Fruit fly (Drosophila melanogaster) whole organism, embryonic: ENCODE measurements around the gene Alh.
A peak's percentile ranks its signal among the peaks of the same experiment; 100 is the strongest.

Experiments
- Abd-B ChIP-seq: fragments of 200-800 bp; sonication (Bioruptor generic); optimal IDR thresholded peaks from 2 replicates; lab custom pipeline; 2018; ENCODE audit warnings: missing biosample characterization, mild to moderate bottlenecking, missing genetic modification characterization, moderate library complexity
- B-H2 ChIP-seq: fragments of 200-800 bp; sonication (Bioruptor generic); optimal IDR thresholded peaks from 2 replicates; lab custom pipeline; 2018; ENCODE audit warnings: missing biosample characterization, mild to moderate bottlenecking, missing genetic modification characterization
- C15 ChIP-seq: fragments of 200-800 bp; sonication (Bioruptor generic); IDR thresholded peaks from 3 replicates; pipeline ENCODE4 v1.3.6; 2022; ENCODE audit warnings: missing biosample characterization, missing genetic modification characterization
- CG11696 ChIP-seq: fragments of 200-800 bp; sonication (Bioruptor generic); IDR thresholded peaks from 2 replicates; pipeline ENCODE4 v1.3.6; 2022; ENCODE audit warnings: missing biosample characterization, missing genetic modification characterization
- CG12071 ChIP-seq: fragments of 200-800 bp; sonication (Bioruptor generic); optimal IDR thresholded peaks from 3 replicates; lab custom pipeline; 2018; ENCODE audit warnings: missing biosample characterization, mild to moderate bottlenecking, missing genetic modification characterization
- CG12769 ChIP-seq: fragments of 200-800 bp; sonication (Bioruptor generic); optimal IDR thresholded peaks from 2 replicates; lab custom pipeline; 2019; ENCODE audit warnings: missing biosample characterization, mild to moderate bottlenecking, missing genetic modification characterization, moderate library complexity
- CG13624 ChIP-seq: fragments of 200-800 bp; sonication (Bioruptor generic); optimal IDR thresholded peaks from 2 replicates; lab custom pipeline; 2016; ENCODE audit warnings: missing biosample characterization, missing genetic modification characterization
- CG13894 ChIP-seq: fragments of 200-800 bp; sonication (Bioruptor generic); optimal IDR thresholded peaks from 3 replicates; lab custom pipeline; 2018; ENCODE audit warnings: missing biosample characterization, mild to moderate bottlenecking, missing genetic modification characterization, moderate library complexity
- CG14667 ChIP-seq: fragments of 200-800 bp; sonication (Bioruptor generic); IDR thresholded peaks from 2 replicates; pipeline ENCODE4 v1.3.6; 2022; ENCODE audit warnings: missing biosample characterization, missing genetic modification characterization
- CG15011 ChIP-seq: fragments of 200-800 bp; sonication (Bioruptor generic); optimal IDR thresholded peaks from 3 replicates; lab custom pipeline; 2018; ENCODE audit warnings: missing biosample characterization, mild to moderate bottlenecking, missing genetic modification characterization
- CG1529 ChIP-seq: fragments of 200-800 bp; sonication (Bioruptor generic); optimal IDR thresholded peaks from 3 replicates; lab custom pipeline; 2018; ENCODE audit warnings: missing biosample characterization, missing genetic modification characterization
- CG16815 ChIP-seq: fragments of 200-800 bp; sonication (Bioruptor generic); optimal IDR thresholded peaks from 3 replicates; lab custom pipeline; 2017; ENCODE audit warnings: missing biosample characterization, mild to moderate bottlenecking, missing genetic modification characterization
- CG17359 ChIP-seq: fragments of 200-800 bp; sonication (Bioruptor generic); optimal IDR thresholded peaks from 3 replicates; lab custom pipeline; 2018; ENCODE audit warnings: missing biosample characterization, mild to moderate bottlenecking, missing genetic modification characterization, moderate library complexity
- CG2202 ChIP-seq: fragments of 200-800 bp; sonication (Bioruptor generic); optimal IDR thresholded peaks from 2 replicates; lab custom pipeline; 2018; ENCODE audit warnings: missing biosample characterization, mild to moderate bottlenecking, missing genetic modification characterization
- CG3407 ChIP-seq: fragments of 200-800 bp; sonication (Bioruptor generic); optimal IDR thresholded peaks from 2 replicates; lab custom pipeline; 2018; ENCODE audit warnings: missing biosample characterization, mild to moderate bottlenecking, missing genetic modification characterization
- CG34376 ChIP-seq: fragments of 200-800 bp; sonication (Bioruptor generic); optimal IDR thresholded peaks from 2 replicates; lab custom pipeline; 2018; ENCODE audit warnings: missing biosample characterization, mild to moderate bottlenecking, missing genetic modification characterization
- CG34422 ChIP-seq: fragments of 200-800 bp; sonication (Bioruptor generic); IDR thresholded peaks from 3 replicates; pipeline ENCODE4 v1.3.6; 2022; ENCODE audit warnings: missing biosample characterization, missing genetic modification characterization
- CG3847 ChIP-seq: fragments of 200-800 bp; sonication (Bioruptor generic); IDR thresholded peaks from 2 replicates; pipeline ENCODE4 v1.3.6; 2022; ENCODE audit warnings: missing biosample characterization, missing genetic modification characterization
- CG6683 ChIP-seq: fragments of 200-800 bp; sonication (Bioruptor generic); optimal IDR thresholded peaks from 2 replicates; lab custom pipeline; 2017; ENCODE audit warnings: missing biosample characterization, mild to moderate bottlenecking, missing genetic modification characterization, missing genetic modification reagents
- CG9609 ChIP-seq: fragments of 200-800 bp; sonication (Bioruptor generic); optimal IDR thresholded peaks from 3 replicates; lab custom pipeline; 2016; ENCODE audit warnings: missing biosample characterization, missing genetic modification characterization
- Dbx ChIP-seq: fragments of 200-800 bp; sonication (Bioruptor generic); IDR thresholded peaks from 3 replicates; pipeline ENCODE4 v1.3.6; 2022; ENCODE audit warnings: missing biosample characterization, missing genetic modification characterization
- Dll ChIP-seq: fragments of 200-800 bp; sonication (Bioruptor generic); IDR thresholded peaks from 4 replicates; pipeline ENCODE4 v1.3.6; 2022; ENCODE audit warnings: missing biosample characterization, missing genetic modification characterization; ENCODE audit not compliant: partially characterized antibody
- HLH4C ChIP-seq: fragments of 200-800 bp; sonication (Bioruptor generic); IDR thresholded peaks from 3 replicates; pipeline ENCODE4 v1.3.6; 2022; ENCODE audit warnings: missing biosample characterization, missing genetic modification characterization; ENCODE audit not compliant: partially characterized antibody
- Hr3 ChIP-seq: fragments of 200-800 bp; sonication (Bioruptor generic); optimal IDR thresholded peaks from 3 replicates; lab custom pipeline; 2016; ENCODE audit warnings: missing biosample characterization, missing genetic modification characterization
- Med ChIP-seq: fragments of 200-800 bp; sonication (Bioruptor generic); peaks from one replicate; lab custom pipeline; 2016; ENCODE audit warnings: missing biosample characterization, missing genetic modification characterization, mild to moderate bottlenecking, inconsistent platforms, moderate library complexity
- Meics ChIP-seq: fragments of 200-800 bp; sonication (Bioruptor generic); optimal IDR thresholded peaks from 2 replicates; lab custom pipeline; 2017; ENCODE audit warnings: missing biosample characterization, mild to moderate bottlenecking, missing genetic modification characterization
- Pdp1 ChIP-seq, 2 experiments: fragments of 200-800 bp; sonication (Bioruptor generic); optimal IDR thresholded peaks; 3 replicates each; lab custom pipeline; 2016; ENCODE audit warnings: missing biosample characterization in 2 of 2, missing genetic modification characterization in 2 of 2, mild to moderate bottlenecking in 1 of 2, moderate library complexity in 1 of 2
- Rx ChIP-seq: fragments of 200-800 bp; sonication (Bioruptor generic); IDR thresholded peaks from 2 replicates; pipeline ENCODE4 v1.3.6; 2022; ENCODE audit warnings: missing biosample characterization, missing genetic modification characterization
- Side ChIP-seq: fragments of 200-800 bp; sonication (Bioruptor generic); optimal IDR thresholded peaks from 2 replicates; lab custom pipeline; 2016; ENCODE audit warnings: missing biosample characterization, missing genetic modification characterization
- Sin3A ChIP-seq: fragments of >200 bp; optimal IDR thresholded peaks from 2 replicates; lab custom pipeline; 2018
- Trl ChIP-seq, 3 experiments: fragments of >200 bp in 2 of 3; fragments of 200-800 bp in 1 of 3; sonication (Bioruptor generic) in 1 of 3; optimal IDR thresholded peaks; 2 replicates in 1 of 3; 3 replicates in 2 of 3; lab custom pipeline; 2016 to 2017; ENCODE audit warnings: missing biosample characterization in 1 of 3, missing genetic modification characterization in 1 of 3
- cad ChIP-seq: fragments of >200 bp; optimal IDR thresholded peaks from 2 replicates; lab custom pipeline; 2017; ENCODE audit warnings: missing biosample characterization, missing genetic modification characterization
- cas ChIP-seq: fragments of 200-800 bp; sonication (Bioruptor generic); IDR thresholded peaks from 2 replicates; pipeline ENCODE4 v1.3.6; 2022; ENCODE audit warnings: missing biosample characterization, missing genetic modification characterization
- ems ChIP-seq: fragments of 200-800 bp; sonication (Bioruptor generic); optimal IDR thresholded peaks from 3 replicates; lab custom pipeline; 2016; ENCODE audit warnings: missing biosample characterization, missing genetic modification characterization
- kah ChIP-seq: fragments of 200-800 bp; sonication (Bioruptor generic); optimal IDR thresholded peaks from 2 replicates; lab custom pipeline; 2018; ENCODE audit warnings: missing biosample characterization, mild to moderate bottlenecking, missing genetic modification characterization
- kay ChIP-seq: fragments of 200-800 bp; sonication (Bioruptor generic); optimal IDR thresholded peaks from 2 replicates; lab custom pipeline; 2016; ENCODE audit warnings: missing biosample characterization, missing genetic modification characterization
- lab ChIP-seq: fragments of 200-800 bp; sonication (Bioruptor generic); optimal IDR thresholded peaks from 3 replicates; lab custom pipeline; 2017; ENCODE audit warnings: missing biosample characterization, missing genetic modification characterization, mild to moderate bottlenecking, moderate library complexity, missing genetic modification reagents
- lbe ChIP-seq: fragments of 200-800 bp; sonication (Bioruptor generic); optimal IDR thresholded peaks from 2 replicates; lab custom pipeline; 2016; ENCODE audit warnings: missing biosample characterization, mild to moderate bottlenecking, missing genetic modification characterization
- mirr ChIP-seq: fragments of 200-800 bp; sonication (Bioruptor generic); optimal IDR thresholded peaks from 3 replicates; lab custom pipeline; 2018; ENCODE audit warnings: missing biosample characterization, mild to moderate bottlenecking, missing genetic modification characterization
- mld ChIP-seq: fragments of 200-800 bp; sonication (Bioruptor generic); IDR thresholded peaks from 3 replicates; pipeline ENCODE4 v1.3.6; 2022; ENCODE audit warnings: missing biosample characterization, missing genetic modification characterization; ENCODE audit not compliant: partially characterized antibody
- nerfin-1 ChIP-seq: fragments of 200-800 bp; sonication (Bioruptor generic); optimal IDR thresholded peaks from 3 replicates; lab custom pipeline; 2019; ENCODE audit warnings: missing biosample characterization, mild to moderate bottlenecking, missing genetic modification characterization, moderate library complexity
- pb ChIP-seq: fragments of 200-800 bp; sonication (Bioruptor generic); optimal IDR thresholded peaks from 3 replicates; lab custom pipeline; 2016; ENCODE audit warnings: missing biosample characterization, missing genetic modification characterization
- stc ChIP-seq: fragments of 200-800 bp; sonication (Bioruptor generic); IDR thresholded peaks from 2 replicates; pipeline ENCODE4 v1.3.6; 2022; ENCODE audit warnings: missing biosample characterization, missing genetic modification characterization
- sug ChIP-seq: fragments of 200-800 bp; optimal IDR thresholded peaks from 2 replicates; lab custom pipeline; 2019; ENCODE audit warnings: missing biosample characterization, mild to moderate bottlenecking, missing genetic modification characterization, moderate library complexity
- tin ChIP-seq: fragments of 200-800 bp; sonication (Bioruptor generic); optimal IDR thresholded peaks from 3 replicates; lab custom pipeline; 2016; ENCODE audit warnings: missing biosample characterization, missing genetic modification characterization
- tna ChIP-seq: fragments of 200-800 bp; sonication (Bioruptor generic); IDR thresholded peaks from 2 replicates; pipeline ENCODE4 v1.3.6; 2022; ENCODE audit warnings: missing biosample characterization, missing genetic modification characterization; ENCODE audit not compliant: partially characterized antibody
- usp ChIP-seq: fragments of >200 bp; optimal IDR thresholded peaks from 2 replicates; lab custom pipeline; 2017; ENCODE audit warnings: missing biosample characterization, missing genetic modification characterization
- vvl ChIP-seq: fragments of 200-800 bp; sonication (Bioruptor generic); IDR thresholded peaks from 2 replicates; pipeline ENCODE4 v1.3.6; 2022; ENCODE audit warnings: missing biosample characterization, missing genetic modification characterization

The Alh gene

dm6 chr3R:7086377-7087200 lies 37.4 kb downstream of the Alh start, which contains the start of gene alphaTub84B (continued):
- TF ChIP-seq CG14667 (GFP tag; lab: Robert Waterston, UW) = no peak
- TF ChIP-seq nerfin-1 = peak; percentile 90
- TF ChIP-seq Pdp1 (GFP tag; optimal IDR thresholded peaks at IDR 0.05; lab: Kevin White, UChicago) = peak; percentile 63 to 79
- peak; percentile 65 for TF ChIP-seq Side (GFP tag; lab: Kevin White, UChicago)
- peak; percentile 3 for TF ChIP-seq CG9609 (GFP tag; lab: Kevin White, UChicago)
- TF ChIP-seq cad (GFP tag; lab: Kevin White, UChicago) = no peak
- TF ChIP-seq CG13624 (GFP tag; lab: Kevin White, UChicago) = peak; percentile 87
- peak; percentile 93 for TF ChIP-seq CG34422 (GFP tag; lab: Robert Waterston, UW)
- no peak for TF ChIP-seq Dll (GFP tag; lab: Robert Waterston, UW)
- no peak; the same call in 2 of the 3 replicates for TF ChIP-seq mld (GFP tag; lab: Robert Waterston, UW)
- TF ChIP-seq mirr (GFP tag; lab: Kevin White, UChicago) = peak; percentile 81
- TF ChIP-seq Trl (optimal IDR thresholded peaks at IDR 0.05; lab: Kevin White, UChicago) = peak in 1 of 2 experiments; percentile 54
- peak; percentile 76 for TF ChIP-seq Trl (GFP tag; optimal IDR thresholded peaks at IDR 0.05; lab: Kevin White, UChicago)
- peak; percentile 34 for TF ChIP-seq Hr3
- TF ChIP-seq usp (GFP tag; lab: Kevin White, UChicago) = no peak
- peak; percentile 64; the same call in 1 of the 2 replicates for TF ChIP-seq stc (GFP tag; lab: Robert Waterston, UW)
- TF ChIP-seq lab = peak; percentile 83
- TF ChIP-seq CG2202 (tag; lab: Kevin White, UChicago) = peak; percentile 21
- peak; percentile 44 for TF ChIP-seq sug (tag; lab: Kevin White, UChicago)
- TF ChIP-seq lbe (GFP tag; lab: Kevin White, UChicago) = peak; percentile 57
- peak; percentile 84 for TF ChIP-seq CG13894 (tag; lab: Kevin White, UChicago)
- TF ChIP-seq cas = peak; percentile 63
- peak; percentile 28; the same call in 1 of the 3 replicates for TF ChIP-seq C15
- peak; percentile 84 for TF ChIP-seq Dbx (GFP tag; lab: Robert Waterston, UW)
- TF ChIP-seq Abd-B (GFP tag; lab: Kevin White, UChicago) = no peak
- TF ChIP-seq tin (GFP tag; lab: Kevin White, UChicago) = peak; percentile 20
- TF ChIP-seq CG16815 (GFP tag; lab: Kevin White, UChicago) = no peak
- TF ChIP-seq kay (GFP tag; lab: Kevin White, UChicago) = peak; percentile 90
- TF ChIP-seq CG1529 (GFP tag; lab: Kevin White, UChicago) = peak; percentile 34
- peak; percentile 79 for TF ChIP-seq pb (GFP tag; lab: Kevin White, UChicago)
- TF ChIP-seq kah (GFP tag; lab: Kevin White, UChicago) = peak; percentile 34
- TF ChIP-seq Sin3A (lab: Kevin White, UChicago) = peak; percentile 24
- peak; percentile 79 for TF ChIP-seq CG12071 (GFP tag; lab: Kevin White, UChicago)
- TF ChIP-seq tna = peak; percentile 71
- TF ChIP-seq Med (GFP tag; lab: Kevin White, UChicago) = peak; percentile 98
- peak; percentile 19 for TF ChIP-seq CG6683 (GFP tag; lab: Kevin White, UChicago)
- TF ChIP-seq CG3847 (GFP tag; lab: Robert Waterston, UW) = peak; percentile 62
- TF ChIP-seq CG3407 (GFP tag; lab: Kevin White, UChicago) = peak; percentile 68
- TF ChIP-seq CG12769 = peak; percentile 79
- TF ChIP-seq CG34376 (GFP tag; lab: Kevin White, UChicago) = peak; percentile 90
- peak; percentile 18 for TF ChIP-seq CG15011 (GFP tag; lab: Kevin White, UChicago)
- peak; percentile 55 for TF ChIP-seq ems (GFP tag; lab: Kevin White, UChicago)
- peak; percentile 51; the same call in 2 of the 3 replicates for TF ChIP-seq HLH4C (GFP tag; lab: Robert Waterston, UW)
- peak; percentile 55 for TF ChIP-seq Meics
- TF ChIP-seq Rx (GFP tag; lab: Robert Waterston, UW) = peak; percentile 39
- TF ChIP-seq vvl (GFP tag; lab: Robert Waterston, UW) = peak; percentile 88
- peak; percentile 70 for TF ChIP-seq CG17359 (tag; lab: Kevin White, UChicago)
- TF ChIP-seq B-H2 (GFP tag; lab: Kevin White, UChicago) = peak; percentile 45
- peak; percentile 28; the same call in 1 of the 2 replicates for TF ChIP-seq CG11696 (GFP tag; lab: Robert Waterston, UW)
